Fruit fly (Drosophila melanogaster): Measurements from ENCODE around the gene CG33061.
A peak's percentile ranks its signal among the peaks of the same experiment; 100 is the strongest.

CG33061 gene

DNA sequence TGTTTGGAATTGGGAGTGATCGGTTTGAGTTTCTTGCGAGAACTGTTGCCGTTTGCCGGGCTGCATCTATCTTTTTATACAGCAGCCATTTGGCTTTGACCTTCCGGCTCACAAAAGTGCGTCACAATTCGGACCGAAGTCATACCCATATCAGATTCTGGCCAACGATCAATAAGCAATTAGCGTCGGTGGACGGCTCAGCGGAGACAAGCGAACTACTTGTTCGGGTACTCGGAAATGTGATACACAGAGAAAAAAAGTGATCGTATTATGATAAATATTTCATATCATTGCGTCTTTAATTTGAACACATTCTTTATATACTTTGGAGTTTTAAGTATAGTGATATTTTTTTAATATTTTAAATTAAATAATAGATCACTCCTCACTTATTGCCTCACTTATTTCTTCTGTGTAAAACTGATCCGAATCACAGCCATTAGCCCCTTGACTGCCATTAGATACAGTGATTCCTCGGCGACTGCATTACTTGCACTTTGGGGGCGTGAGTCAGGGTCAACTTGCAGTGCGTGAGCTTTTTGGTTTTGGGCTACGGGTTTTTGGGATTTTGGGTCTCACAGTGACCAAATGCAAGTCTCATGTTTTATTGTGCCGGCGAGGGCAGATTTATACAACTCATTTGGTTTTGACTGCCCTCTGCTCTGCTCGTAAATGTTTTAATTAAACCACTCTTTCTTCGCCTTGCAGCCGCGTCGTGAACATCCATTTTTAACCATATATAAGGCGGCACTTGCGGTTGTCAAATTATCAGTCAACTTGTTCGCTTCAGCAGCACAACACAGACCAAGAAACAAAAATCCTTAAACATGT, 23.6 kb upstream of the CG33061 start, which contains the start of the genes CG13043 and CG13063:
Gene CG13043, minus strand, starts transcription at position 51 of the 831 bp plus-strand sequence.
Gene CG13063, plus strand, starts transcription at position 781 of the 831 bp plus-strand sequence.
- TF ChIP-seq CG3163 (GFP tag; optimal IDR thresholded peaks at IDR 0.05) (no peak), twi (tag; optimal IDR thresholded peaks at IDR 0.05) (no peak), Blimp-1 (GFP tag; optimal IDR thresholded peaks at IDR 0.05) (peak; percentile 27), CG10366 (GFP tag; IDR thresholded peaks at IDR 0.05) (no peak), Nf-YA (GFP tag; IDR thresholded peaks at IDR 0.05) (no peak), gem (tag; optimal IDR thresholded peaks at IDR 0.05) (peak; percentile 59), CG4328 (GFP tag; optimal IDR thresholded peaks at IDR 0.05) (no peak), CG17385 (GFP tag; optimal IDR thresholded peaks at IDR 0.05) (no peak), tap (tag; optimal IDR thresholded peaks at IDR 0.05) (peak; percentile 22), hkb (optimal IDR thresholded peaks at IDR 0.05) (no peak), hkb (GFP tag; IDR thresholded peaks at IDR 0.05) (0 out of 2 replicates have a peak, but pooled peaks have one; percentile 25), CG14441 (GFP tag; IDR thresholded peaks at IDR 0.05) (0 out of 2 replicates have a peak, but pooled peaks have one; percentile 27), unpg (GFP tag; optimal IDR thresholded peaks at IDR 0.05) (peak; percentile 42), gsb-n (tag; optimal IDR thresholded peaks at IDR 0.05) (peak; percentile 58), CG6254 (GFP tag; optimal IDR thresholded peaks at IDR 0.05) (no peak), Dref (GFP tag; IDR thresholded peaks at IDR 0.05) (no peak), CG10274 (GFP tag; optimal IDR thresholded peaks at IDR 0.05) (no peak), CG31388 (GFP tag; optimal IDR thresholded peaks at IDR 0.05) (no peak), CG43689 (GFP tag; IDR thresholded peaks at IDR 0.05) (no peak), Sox100B (GFP tag; optimal IDR thresholded peaks at IDR 0.05) (peak; percentile 32), MESR4 (GFP tag; optimal IDR thresholded peaks at IDR 0.05) (no peak), Aef1 (GFP tag; IDR thresholded peaks at IDR 0.05) (no peak), Eip74EF (GFP tag; optimal IDR thresholded peaks at IDR 0.05) (peak in 1 of 2 experiments; percentile 5), Sox102F (GFP tag; optimal IDR thresholded peaks at IDR 0.05) (peak; percentile 35), nmo (GFP tag; optimal IDR thresholded peaks at IDR 0.05) (peak; percentile 10), CG34422 (GFP tag; IDR thresholded peaks at IDR 0.05) (no peak), dysf (GFP tag; IDR thresholded peaks at IDR 0.05) (0 out of 3 replicates have a peak, but pooled peaks have one; percentile 31), Oli (tag; optimal IDR thresholded peaks at IDR 0.05) (peak; percentile 22), Atf6 (GFP tag; IDR thresholded peaks at IDR 0.05) (peak; percentile 15; the same call in 1 of the 2 replicates), CG13624 (GFP tag; optimal IDR thresholded peaks at IDR 0.05) (no peak), da (GFP tag; optimal IDR thresholded peaks at IDR 0.05) (no peak), dmrt99B (tag; optimal IDR thresholded peaks at IDR 0.05) (peak; percentile 2), Hr51 (GFP tag; optimal IDR thresholded peaks at IDR 0.05) (peak in 1 of 2 experiments; percentile 37), ac (GFP tag; optimal IDR thresholded peaks at IDR 0.05) (no peak), Sry-δ (GFP tag; optimal IDR thresholded peaks at IDR 0.05) (no peak), CG7839 (tag; optimal IDR thresholded peaks at IDR 0.05) (peak; percentile 26), row (GFP tag; IDR thresholded peaks at IDR 0.05) (peak; percentile 41; the same call in 1 of the 3 replicates), peb (GFP tag; IDR thresholded peaks at IDR 0.05) (no peak), CG1602 (GFP tag; optimal IDR thresholded peaks at IDR 0.05) (no peak), Deaf1 (tag; optimal IDR thresholded peaks at IDR 0.05) (peak; percentile 18), CG13894 (tag; optimal IDR thresholded peaks at IDR 0.05) (no peak), ci (GFP tag; IDR thresholded peaks at IDR 0.05) (0 out of 3 replicates have a peak, but pooled peaks have one; percentile 32), H2.0 (GFP tag; IDR thresholded peaks at IDR 0.05) (0 out of 2 replicates have a peak, but pooled peaks have one; percentile 17), PHDP (tag; optimal IDR thresholded peaks at IDR 0.05) (peak; percentile 3), Bdp1 (GFP tag; optimal IDR thresholded peaks at IDR 0.05) (no peak), wek (GFP tag; optimal IDR thresholded peaks at IDR 0.05) (no peak), CG31441 (GFP tag; IDR thresholded peaks at IDR 0.05) (0 out of 2 replicates have a peak, but pooled peaks have one; percentile 23), ERR (GFP tag; optimal IDR thresholded peaks at IDR 0.05) (no peak), GATAe (GFP tag; conservative IDR thresholded peaks at IDR 0.05) (no peak)
